Fruit fly (Drosophila melanogaster) whole organism, adult: ENCODE data around the gene Ktch.

Source experiments
- CG11617 ChIP-seq: fragments of 200-800 bp; sonication (Bioruptor generic); optimal IDR thresholded peaks from 2 replicates; lab custom pipeline; 2017; ENCODE audit warnings: mild to moderate bottlenecking, missing biosample characterization, missing genetic modification reagents, missing genetic modification characterization
- CG14711 ChIP-seq: fragments of 200-800 bp; sonication (Bioruptor generic); optimal IDR thresholded peaks from 2 replicates; lab custom pipeline; 2018; ENCODE audit warnings: missing biosample characterization, mild to moderate bottlenecking, missing genetic modification characterization, moderate library complexity
- CG7101 ChIP-seq: fragments of 200-800 bp; sonication (Bioruptor generic); optimal IDR thresholded peaks from 2 replicates; lab custom pipeline; 2018; ENCODE audit warnings: missing biosample characterization, mild to moderate bottlenecking, missing genetic modification characterization, moderate library complexity
- Clk ChIP-seq: fragments of 200-800 bp; sonication (Bioruptor generic); optimal IDR thresholded peaks from 2 replicates; lab custom pipeline; 2017; ENCODE audit warnings: missing biosample characterization, missing genetic modification characterization
- Hr96 ChIP-seq: fragments of 200-800 bp; sonication (Bioruptor generic); optimal IDR thresholded peaks from 2 replicates; lab custom pipeline; 2016; ENCODE audit warnings: missing biosample characterization, missing genetic modification characterization
- cic ChIP-seq: fragments of 200-800 bp; sonication (Bioruptor generic); optimal IDR thresholded peaks from 2 replicates; lab custom pipeline; 2017; ENCODE audit warnings: missing biosample characterization, mild to moderate bottlenecking, missing genetic modification characterization, moderate library complexity
- cnc ChIP-seq, 2 experiments: fragments of >200 bp; optimal IDR thresholded peaks; 2 replicates each; lab custom pipeline; 2017
- kay ChIP-seq: fragments of 200-800 bp; sonication (Bioruptor generic); peaks from one replicate; lab custom pipeline; 2016; ENCODE audit warnings: missing biosample characterization, missing genetic modification characterization, borderline replicate concordance
- toe ChIP-seq: fragments of 200-800 bp; sonication (Bioruptor generic); optimal IDR thresholded peaks from 2 replicates; lab custom pipeline; 2016; ENCODE audit warnings: missing biosample characterization, missing genetic modification characterization

- no peak for TF ChIP-seq CG11617
- no peak for TF ChIP-seq CG14711 (tag; lab: Kevin White, UChicago)
- TF ChIP-seq kay: no peak
- TF ChIP-seq CG7101 (tag; lab: Kevin White, UChicago): no peak
- TF ChIP-seq Clk: no peak
- TF ChIP-seq Hr96 (GFP tag; lab: Kevin White, UChicago): no peak
- no peak for TF ChIP-seq toe
- TF ChIP-seq cnc (optimal IDR thresholded peaks at IDR 0.05; lab: Kevin White, UChicago): no peak
- TF ChIP-seq cic (GFP tag; lab: Kevin White, UChicago): no peak
These were observed 44.1 kb downstream of the Ktch start for dm6 chr3R:31086394-31086793.
